Worm (Caenorhabditis elegans) whole organism, early embryonic: Measurements from ENCODE around the gene mgl-3.

Source experiments
- B0310.2 ChIP-seq: sonication (generic microtip); optimal IDR thresholded peaks from 2 replicates; lab custom pipeline; 2016; ENCODE audit warnings: mild to moderate bottlenecking, missing genetic modification characterization, missing compliant biosample characterization
- F13C5.2 ChIP-seq: sonication (generic microtip); optimal IDR thresholded peaks from 2 replicates; lab custom pipeline; 2017; ENCODE audit warnings: mild to moderate bottlenecking, missing genetic modification characterization, inconsistent platforms, missing compliant biosample characterization
- aly-1 ChIP-seq: sonication (generic microtip); optimal IDR thresholded peaks from 2 replicates; lab custom pipeline; 2016; ENCODE audit warnings: missing genetic modification characterization, missing compliant biosample characterization
- ama-1 ChIP-seq: fragments of 150-350 bp; optimal IDR thresholded peaks from 2 replicates; lab custom pipeline; 2014
- ceh-13 ChIP-seq: fragments of 200-800 bp; sonication (Bioruptor generic); optimal IDR thresholded peaks from 2 replicates; lab custom pipeline; 2018; ENCODE audit warnings: mild to moderate bottlenecking, missing genetic modification characterization, missing compliant biosample characterization
- ceh-36 ChIP-seq: sonication (generic microtip); optimal IDR thresholded peaks from 2 replicates; lab custom pipeline; 2016; ENCODE audit warnings: missing genetic modification characterization, inconsistent platforms, missing compliant biosample characterization
- ets-7 ChIP-seq: sonication (generic microtip); optimal IDR thresholded peaks from 2 replicates; lab custom pipeline; 2016; ENCODE audit warnings: missing genotype, missing genetic modification characterization, missing compliant biosample characterization
- flt-1 ChIP-seq: fragments of 200-800 bp; sonication (Bioruptor generic); IDR thresholded peaks from 2 replicates; pipeline ENCODE4 v1.3.6; 2022; ENCODE audit warnings: missing genetic modification characterization, missing compliant biosample characterization
- hmbx-1 ChIP-seq: sonication (generic microtip); optimal IDR thresholded peaks from 2 replicates; lab custom pipeline; 2016; ENCODE audit warnings: mild to moderate bottlenecking, missing genetic modification characterization, missing compliant biosample characterization
- hmg-4 ChIP-seq: fragments of 200-800 bp; sonication (Bioruptor generic); optimal IDR thresholded peaks from 2 replicates; lab custom pipeline; 2018; ENCODE audit warnings: mild to moderate bottlenecking, missing genetic modification characterization, missing compliant biosample characterization
- hnd-1 ChIP-seq: sonication (generic microtip); optimal IDR thresholded peaks from 2 replicates; lab custom pipeline; 2016; ENCODE audit warnings: missing genetic modification characterization, missing compliant biosample characterization
- pes-1 ChIP-seq: fragments of 200-800 bp; sonication (Bioruptor generic); IDR thresholded peaks from 2 replicates; pipeline ENCODE4 v1.3.6; 2022; ENCODE audit warnings: missing genetic modification reagents, missing genetic modification characterization, missing compliant biosample characterization
- scrt-1 ChIP-seq: fragments of 200-800 bp; sonication (Bioruptor generic); IDR thresholded peaks from 2 replicates; pipeline ENCODE4 v1.3.6; 2022; ENCODE audit warnings: missing genetic modification characterization, missing compliant biosample characterization
- sea-1 ChIP-seq: fragments of 200-800 bp; sonication (Bioruptor generic); conservative IDR thresholded peaks from 2 replicates; pipeline ENCODE4 v1.3.6; 2022; ENCODE audit warnings: missing genetic modification characterization, missing compliant biosample characterization
- tbx-11 ChIP-seq: fragments of 200-800 bp; sonication (Bioruptor generic); IDR thresholded peaks from 2 replicates; pipeline ENCODE4 v1.3.6; 2022; ENCODE audit warnings: missing genetic modification characterization, missing compliant biosample characterization
- tbx-37 ChIP-seq: fragments of 200-800 bp; sonication (Bioruptor generic); conservative IDR thresholded peaks from 2 replicates; pipeline ENCODE4 v1.3.6; 2022; ENCODE audit warnings: missing genetic modification reagents, missing genetic modification characterization, missing compliant biosample characterization
- tra-4 ChIP-seq: sonication (generic microtip); optimal IDR thresholded peaks from 2 replicates; lab custom pipeline; 2017; ENCODE audit warnings: missing genetic modification characterization, missing compliant biosample characterization

Gene mgl-3

ce11 chrIV:5438705-5439104 is at the start of gene mgl-3:
Gene mgl-3, plus strand, starts transcription at chrIV:5439005.
- TF ChIP-seq tra-4 (no peak), hmg-4 (GFP tag; lab: Kevin White, UChicago) (no peak), hmbx-1 (tag; lab: Kevin White, UChicago) (no peak), pes-1 (GFP tag; lab: Robert Waterston, UW) (no peak), scrt-1 (GFP tag; lab: Robert Waterston, UW) (no peak), tbx-11 (no peak), flt-1 (GFP tag; lab: Robert Waterston, UW) (no peak), B0310.2 (tag; lab: Kevin White, UChicago) (no peak), aly-1 (tag; lab: Kevin White, UChicago) (no peak), ceh-13 (GFP tag; lab: Kevin White, UChicago) (no peak), sea-1 (no peak)

- TF ChIP-seq ama-1 (lab: Kevin White, UChicago) (no peak), sea-1 (no peak), pes-1 (GFP tag; lab: Robert Waterston, UW) (no peak), ets-7 (no peak), F13C5.2 (tag; lab: Kevin White, UChicago) (no peak), flt-1 (GFP tag; lab: Robert Waterston, UW) (no peak), hmg-4 (GFP tag; lab: Kevin White, UChicago) (no peak), aly-1 (tag; lab: Kevin White, UChicago) (no peak), tra-4 (no peak), ceh-36 (tag; lab: Kevin White, UChicago) (no peak), scrt-1 (GFP tag; lab: Robert Waterston, UW) (no peak), tbx-11 (no peak), hmbx-1 (tag; lab: Kevin White, UChicago) (no peak), tbx-37 (GFP tag; lab: Robert Waterston, UW) (no peak), hnd-1 (tag; lab: Kevin White, UChicago) (no peak), B0310.2 (tag; lab: Kevin White, UChicago) (no peak), ceh-13 (GFP tag; lab: Kevin White, UChicago) (no peak)
These were observed 48.9 kb upstream of the mgl-3 start for ce11 chrIV:5389951-5390350.

- TF ChIP-seq sea-1 (no peak), ets-7 (no peak), tbx-11 (no peak), ceh-13 (GFP tag; lab: Kevin White, UChicago) (no peak), flt-1 (GFP tag; lab: Robert Waterston, UW) (no peak), tbx-37 (GFP tag; lab: Robert Waterston, UW) (no peak), B0310.2 (tag; lab: Kevin White, UChicago) (no peak), scrt-1 (GFP tag; lab: Robert Waterston, UW) (no peak), pes-1 (GFP tag; lab: Robert Waterston, UW) (no peak), tra-4 (no peak), hmbx-1 (tag; lab: Kevin White, UChicago) (no peak), ama-1 (lab: Kevin White, UChicago) (no peak), F13C5.2 (tag; lab: Kevin White, UChicago) (no peak), aly-1 (tag; lab: Kevin White, UChicago) (no peak), ceh-36 (tag; lab: Kevin White, UChicago) (no peak)
These were observed 47.2 kb upstream of the mgl-3 start, which contains the start of the genes htp-1 and ZK616.5 for ce11 chrIV:5391507-5392057. Gene htp-1, minus strand, starts transcription at chrIV:5391557. Gene ZK616.5, plus strand, starts transcription at chrIV:5391929.

ce11 chrIV:5393566-5393965 is 45.2 kb upstream of the mgl-3 start:
- no peak for TF ChIP-seq ceh-36 (tag; lab: Kevin White, UChicago)
- no peak for TF ChIP-seq F13C5.2 (tag; lab: Kevin White, UChicago)
- no peak for TF ChIP-seq B0310.2 (tag; lab: Kevin White, UChicago)

ce11 chrIV:5394687-5395086 is 44.1 kb upstream of the mgl-3 start, which contains the start of the genes perm-3 and swsn-6:
Gene perm-3, minus strand, starts transcription at chrIV:5394804.
Gene swsn-6, plus strand, starts transcription at chrIV:5395033.
- no peak for TF ChIP-seq hmg-4 (GFP tag; lab: Kevin White, UChicago)
- TF ChIP-seq F13C5.2 (tag; lab: Kevin White, UChicago), result peak; percentile 20
- no peak for TF ChIP-seq tra-4

- TF ChIP-seq B0310.2 (tag; lab: Kevin White, UChicago) (no peak), ceh-36 (tag; lab: Kevin White, UChicago) (no peak), F13C5.2 (tag; lab: Kevin White, UChicago) (no peak), hmbx-1 (tag; lab: Kevin White, UChicago) (no peak), ama-1 (lab: Kevin White, UChicago) (no peak), aly-1 (tag; lab: Kevin White, UChicago) (no peak)
These were observed 42.0 kb upstream of the mgl-3 start, which contains the start of gene ZK616.3 for ce11 chrIV:5396769-5397168. Gene ZK616.3, plus strand, starts transcription at chrIV:5397069.

ce11 chrIV:5397539-5397938 is 41.3 kb upstream of the mgl-3 start, which contains the start of gene ZK616.2:
Gene ZK616.2, plus strand, starts transcription at chrIV:5397839.
- TF ChIP-seq ceh-13 (GFP tag; lab: Kevin White, UChicago) (no peak), tra-4 (no peak), B0310.2 (tag; lab: Kevin White, UChicago) (no peak), scrt-1 (GFP tag; lab: Robert Waterston, UW) (no peak), tbx-37 (GFP tag; lab: Robert Waterston, UW) (no peak), F13C5.2 (tag; lab: Kevin White, UChicago) (no peak), ets-7 (no peak), flt-1 (GFP tag; lab: Robert Waterston, UW) (no peak), hmg-4 (GFP tag; lab: Kevin White, UChicago) (no peak), ama-1 (lab: Kevin White, UChicago) (no peak), pes-1 (GFP tag; lab: Robert Waterston, UW) (no peak), sea-1 (no peak), tbx-11 (no peak), hmbx-1 (tag; lab: Kevin White, UChicago) (no peak), hnd-1 (tag; lab: Kevin White, UChicago) (no peak), aly-1 (tag; lab: Kevin White, UChicago) (no peak)
